Comparison of ENCODE assay signal across 2 worm cellular contexts in genomic region chrV:9970119-9970518, ce11.
A peak's percentile ranks its signal among the peaks of the same experiment; 100 is the strongest.
TF ChIP-seq lines count a peak whose summit lies in the region.

No protein-coding gene starts in this region.

TF ChIP-seq in whole organism, L4 larva, 104 proteins besides CTCF, POLR2A, EP300 and RAD21 (continued from another document):
- TF ChIP-seq rbr-2 (tag; optimal IDR thresholded peaks at IDR 0.05; lab: Kevin White, UChicago) (peak; percentile 82), hif-1 (tag; optimal IDR thresholded peaks at IDR 0.05; lab: Kevin White, UChicago) (peak; percentile 42 to 62), unc-62 (GFP tag; optimal IDR thresholded peaks at IDR 0.05 in 1 of 2; lab: Kevin White, UChicago) (no peak), unc-62 (tag; optimal IDR thresholded peaks at IDR 0.05; lab: Kevin White, UChicago) (no peak), set-16 (GFP tag; IDR thresholded peaks at IDR 0.05; lab: Robert Waterston, UW) (peak; percentile 73), ama-1 (optimal IDR thresholded peaks at IDR 0.05; lab: Kevin White, UChicago) (no peak), nhr-10 (tag; optimal IDR thresholded peaks at IDR 0.05; lab: Kevin White, UChicago) (no peak), ZK337.2 (GFP tag; IDR thresholded peaks at IDR 0.05; lab: Robert Waterston, UW) (peak; percentile 59; the same call in 1 of the 2 replicates), nhr-102 (tag; optimal IDR thresholded peaks at IDR 0.05; lab: Kevin White, UChicago) (peak; percentile 75), F10B5.3 (tag; optimal IDR thresholded peaks at IDR 0.05; lab: Kevin White, UChicago) (peak; percentile 80), lin-38 (GFP tag; IDR thresholded peaks at IDR 0.05; lab: Robert Waterston, UW) (peak; percentile 87), vab-7 (GFP tag; IDR thresholded peaks at IDR 0.05; lab: Robert Waterston, UW) (peak; percentile 98), lin-13 (GFP tag; optimal IDR thresholded peaks at IDR 0.05; lab: Kevin White, UChicago) (peak; percentile 60), pqm-1 (tag; optimal IDR thresholded peaks at IDR 0.05; lab: Kevin White, UChicago) (no peak), hlh-30 (tag; optimal IDR thresholded peaks at IDR 0.05; lab: Kevin White, UChicago; ENCODE audit: insufficient read depth) (peak; percentile 62), ztf-11 (tag; optimal IDR thresholded peaks at IDR 0.05; lab: Kevin White, UChicago) (no peak), nhr-111 (GFP tag; optimal IDR thresholded peaks at IDR 0.05; lab: Kevin White, UChicago) (peak; percentile 94), mdl-1 (tag; optimal IDR thresholded peaks at IDR 0.05; lab: Kevin White, UChicago) (no peak), mdt-29 (GFP tag; IDR thresholded peaks at IDR 0.05; lab: Robert Waterston, UW) (peak; percentile 74; the same call in 1 of the 2 replicates), nhr-77 (tag; optimal IDR thresholded peaks at IDR 0.05; lab: Kevin White, UChicago) (peak; percentile 22), nhr-237 (tag; optimal IDR thresholded peaks at IDR 0.05; lab: Kevin White, UChicago) (no peak), mes-2 (tag; optimal IDR thresholded peaks at IDR 0.05; lab: Kevin White, UChicago; ENCODE audit: poor library complexity, severe bottlenecking) (peak; percentile 89), egl-43 (GFP tag; IDR thresholded peaks at IDR 0.05; lab: Robert Waterston, UW) (peak; percentile 99), ceh-62 (tag; optimal IDR thresholded peaks at IDR 0.05; lab: Kevin White, UChicago) (no peak), lin-15B (tag; optimal IDR thresholded peaks at IDR 0.05; lab: Kevin White, UChicago) (no peak), nhr-25 (tag; optimal IDR thresholded peaks at IDR 0.05; lab: Kevin White, UChicago; ENCODE audit: borderline replicate concordance, insufficient read depth) (no peak), T26A8.4 (GFP tag; IDR thresholded peaks at IDR 0.05; lab: Robert Waterston, UW) (peak; percentile 92), mxl-2 (GFP tag; conservative IDR thresholded peaks at IDR 0.05; lab: Robert Waterston, UW) (peak; percentile 74), pha-4 (GFP tag; IDR thresholded peaks at IDR 0.05; lab: Robert Waterston, UW) (peak; percentile 96), pha-4 (tag; optimal IDR thresholded peaks at IDR 0.05; lab: Kevin White, UChicago) (no peak), daf-19 (GFP tag; conservative IDR thresholded peaks at IDR 0.05; lab: Robert Waterston, UW) (peak; percentile 86), ceh-20 (GFP tag; IDR thresholded peaks at IDR 0.05; lab: Robert Waterston, UW) (peak; percentile 83), Y5F2A.4 (GFP tag; optimal IDR thresholded peaks at IDR 0.05; lab: Kevin White, UChicago) (peak; percentile 92), unc-130 (GFP tag; optimal IDR thresholded peaks at IDR 0.05; lab: Kevin White, UChicago) (peak; percentile 82), F44E2.7 (GFP tag; IDR thresholded peaks at IDR 0.05; lab: Robert Waterston, UW) (peak; percentile 98), zip-11 (GFP tag; IDR thresholded peaks at IDR 0.05; lab: Robert Waterston, UW) (peak; percentile 91), nhr-41 (GFP tag; IDR thresholded peaks at IDR 0.05; lab: Robert Waterston, UW) (peak; percentile 98), dve-1 (tag; optimal IDR thresholded peaks at IDR 0.05; lab: Kevin White, UChicago; ENCODE audit: insufficient read depth) (peak; percentile 59), skn-1 (tag; optimal IDR thresholded peaks at IDR 0.05; lab: Kevin White, UChicago) (no peak), ztf-7 (tag; optimal IDR thresholded peaks at IDR 0.05; lab: Kevin White, UChicago) (peak; percentile 66), ces-1 (GFP tag; optimal IDR thresholded peaks at IDR 0.05; lab: Kevin White, UChicago) (peak; percentile 39), zag-1 (tag; optimal IDR thresholded peaks at IDR 0.05; lab: Kevin White, UChicago) (no peak), zip-2 (tag; optimal IDR thresholded peaks at IDR 0.05; lab: Kevin White, UChicago) (peak; percentile 57), fkh-10 (GFP tag; optimal IDR thresholded peaks at IDR 0.05; lab: Kevin White, UChicago) (no peak), mep-1 (tag; optimal IDR thresholded peaks at IDR 0.05; lab: Kevin White, UChicago) (peak; percentile 76), lin-1 (GFP tag; IDR thresholded peaks at IDR 0.05; lab: Robert Waterston, UW) (peak; percentile 94), dmd-8 (GFP tag; IDR thresholded peaks at IDR 0.05; lab: Robert Waterston, UW) (peak; percentile 96), lim-7 (GFP tag; IDR thresholded peaks at IDR 0.05; lab: Robert Waterston, UW) (peak; percentile 99)

TF ChIP-seq in whole organism, late embryonic, 69 proteins besides CTCF, POLR2A, EP300 and RAD21 (continued from another document):
- peak; percentile 82 for TF ChIP-seq ceh-31 (tag; optimal IDR thresholded peaks at IDR 0.05; lab: Kevin White, UChicago)
- TF ChIP-seq fkh-6 (tag; optimal IDR thresholded peaks at IDR 0.05; lab: Kevin White, UChicago), result peak; percentile 94
- peak; percentile 60 for TF ChIP-seq pros-1 (tag; optimal IDR thresholded peaks at IDR 0.05; lab: Kevin White, UChicago)
- TF ChIP-seq pqm-1 (tag; optimal IDR thresholded peaks at IDR 0.05; lab: Kevin White, UChicago), result peak; percentile 90
- TF ChIP-seq hlh-6 (tag; optimal IDR thresholded peaks at IDR 0.05; lab: Kevin White, UChicago), result peak; percentile 95
TF ChIP-seq in whole organism, late embryonic: peak in this region for 63.
